Worm (Caenorhabditis elegans) whole organism, midembryonic: Measurements from ENCODE around the gene etc-1.

ENCODE experiments used
- T22C8.4 ChIP-seq: fragments of 200-800 bp; sonication (Bioruptor generic); IDR thresholded peaks from 2 replicates; pipeline ENCODE4 v1.3.6; 2022; ENCODE audit warnings: missing genetic modification characterization, missing compliant biosample characterization
- cog-1 ChIP-seq: sonication (generic microtip); optimal IDR thresholded peaks from 2 replicates; lab custom pipeline; 2016; ENCODE audit warnings: missing genetic modification characterization, missing compliant biosample characterization
- flt-1 ChIP-seq: fragments of 200-800 bp; sonication (Bioruptor generic); IDR thresholded peaks from 2 replicates; pipeline ENCODE4 v1.3.6; 2022; ENCODE audit warnings: missing genetic modification characterization, missing compliant biosample characterization
- klf-2 ChIP-seq: fragments of 200-800 bp; sonication (Bioruptor generic); conservative IDR thresholded peaks from 2 replicates; pipeline ENCODE4 v1.3.6; 2022; ENCODE audit warnings: missing genetic modification reagents, missing genetic modification characterization, missing compliant biosample characterization
- med-1 ChIP-seq: sonication (generic microtip); optimal IDR thresholded peaks from 2 replicates; lab custom pipeline; 2017; ENCODE audit warnings: missing genetic modification characterization, mild to moderate bottlenecking, missing compliant biosample characterization, antibody characterized with exemption, missing genetic modification reagents; ENCODE audit not compliant: insufficient read depth
- ref-1 ChIP-seq: fragments of 200-800 bp; sonication (Bioruptor generic); conservative IDR thresholded peaks from 2 replicates; pipeline ENCODE4 v1.3.6; 2022; ENCODE audit warnings: missing genetic modification reagents, missing genetic modification characterization, missing compliant biosample characterization
- tab-1 ChIP-seq: fragments of 200-800 bp; sonication (Bioruptor generic); IDR thresholded peaks from 2 replicates; pipeline ENCODE4 v1.3.6; 2022; ENCODE audit warnings: missing genetic modification characterization, missing compliant biosample characterization
- ztf-23 ChIP-seq: fragments of 200-800 bp; sonication (Bioruptor generic); IDR thresholded peaks from 2 replicates; pipeline ENCODE4 v1.3.6; 2022; ENCODE audit warnings: missing genetic modification reagents, missing genetic modification characterization, missing compliant biosample characterization
- ztf-29 ChIP-seq: fragments of 200-800 bp; sonication (Bioruptor generic); IDR thresholded peaks from 2 replicates; pipeline ENCODE4 v1.3.6; 2022; ENCODE audit warnings: missing genetic modification reagents, missing genetic modification characterization, missing compliant biosample characterization

etc-1 gene

ce11 chrII:8685623-8686022 is 21.0 kb downstream of the etc-1 start, which contains the start of gene C34C6.9:
C34C6.9 (plus strand) TSS chrII:8685923.
- TF ChIP-seq klf-2, result no peak
- no peak for TF ChIP-seq med-1
- TF ChIP-seq cog-1 (tag; lab: Kevin White, UChicago), result no peak
- no peak for TF ChIP-seq tab-1
- no peak for TF ChIP-seq ztf-23 (GFP tag; lab: Robert Waterston, UW)
- TF ChIP-seq flt-1 (GFP tag; lab: Robert Waterston, UW), result no peak
- TF ChIP-seq T22C8.4 (GFP tag; lab: Robert Waterston, UW), result no peak
- no peak for TF ChIP-seq ztf-29 (GFP tag; lab: Robert Waterston, UW)
- TF ChIP-seq ref-1 (GFP tag; lab: Robert Waterston, UW), result no peak

ce11 chrII:8691344-8691960 is 26.8 kb downstream of the etc-1 start, which contains the start of gene C34C6.3:
C34C6.3 (plus strand) TSS chrII:8691910.
- TF ChIP-seq tab-1, result no peak
- TF ChIP-seq klf-2, result no peak
- TF ChIP-seq ztf-23 (GFP tag; lab: Robert Waterston, UW), result no peak
- no peak for TF ChIP-seq med-1
- TF ChIP-seq T22C8.4 (GFP tag; lab: Robert Waterston, UW), result no peak
- no peak for TF ChIP-seq ztf-29 (GFP tag; lab: Robert Waterston, UW)
- no peak for TF ChIP-seq ref-1 (GFP tag; lab: Robert Waterston, UW)
- no peak for TF ChIP-seq flt-1 (GFP tag; lab: Robert Waterston, UW)
- no peak for TF ChIP-seq cog-1 (tag; lab: Kevin White, UChicago)

ce11 chrII:8695783-8696182 is 31.1 kb downstream of the etc-1 start, which contains the start of gene C34C6.10:
C34C6.10 (minus strand) TSS chrII:8695883.
- TF ChIP-seq ztf-29 (GFP tag; lab: Robert Waterston, UW) (no peak), med-1 (no peak), ref-1 (GFP tag; lab: Robert Waterston, UW) (no peak), klf-2 (no peak), flt-1 (GFP tag; lab: Robert Waterston, UW) (no peak), T22C8.4 (GFP tag; lab: Robert Waterston, UW) (no peak), tab-1 (no peak), cog-1 (tag; lab: Kevin White, UChicago) (no peak), ztf-23 (GFP tag; lab: Robert Waterston, UW) (no peak)

ce11 chrII:8698828-8699227 is 34.2 kb downstream of the etc-1 start, which contains the start of gene chdh-1:
chdh-1 (minus strand) TSS chrII:8698928.
- TF ChIP-seq flt-1 (GFP tag; lab: Robert Waterston, UW) (no peak), med-1 (no peak), ztf-29 (GFP tag; lab: Robert Waterston, UW) (no peak), tab-1 (no peak)

- TF ChIP-seq klf-2 (no peak), flt-1 (GFP tag; lab: Robert Waterston, UW) (no peak), tab-1 (no peak), ztf-29 (GFP tag; lab: Robert Waterston, UW) (no peak), ref-1 (GFP tag; lab: Robert Waterston, UW) (no peak), med-1 (no peak), cog-1 (tag; lab: Kevin White, UChicago) (no peak), ztf-23 (GFP tag; lab: Robert Waterston, UW) (no peak), T22C8.4 (GFP tag; lab: Robert Waterston, UW) (no peak)
These were observed 36.4 kb downstream of the etc-1 start for ce11 chrII:8701059-8701458.

ce11 chrII:8701619-8702350 is 37.2 kb downstream of the etc-1 start, which contains the start of gene sphk-1:
sphk-1 (minus strand) TSS chrII:8701669.
- TF ChIP-seq flt-1 (GFP tag; lab: Robert Waterston, UW) (no peak), ztf-29 (GFP tag; lab: Robert Waterston, UW) (no peak), ref-1 (GFP tag; lab: Robert Waterston, UW) (no peak), cog-1 (tag; lab: Kevin White, UChicago) (no peak), tab-1 (no peak), med-1 (no peak), T22C8.4 (GFP tag; lab: Robert Waterston, UW) (no peak), klf-2 (no peak), ztf-23 (GFP tag; lab: Robert Waterston, UW) (no peak)

ce11 chrII:8703729-8704128 is 39.1 kb downstream of the etc-1 start, which contains the start of gene ceh-7:
ceh-7 (minus strand) TSS chrII:8703829.
- no peak for TF ChIP-seq med-1
- no peak for TF ChIP-seq ref-1 (GFP tag; lab: Robert Waterston, UW)
- no peak for TF ChIP-seq T22C8.4 (GFP tag; lab: Robert Waterston, UW)
- no peak for TF ChIP-seq ztf-29 (GFP tag; lab: Robert Waterston, UW)
- no peak for TF ChIP-seq klf-2

- TF ChIP-seq ztf-23 (GFP tag; lab: Robert Waterston, UW), result no peak
- TF ChIP-seq ref-1 (GFP tag; lab: Robert Waterston, UW), result no peak
- TF ChIP-seq klf-2, result no peak
- TF ChIP-seq flt-1 (GFP tag; lab: Robert Waterston, UW), result no peak
- no peak for TF ChIP-seq med-1
- no peak for TF ChIP-seq tab-1
- TF ChIP-seq T22C8.4 (GFP tag; lab: Robert Waterston, UW), result no peak
- no peak for TF ChIP-seq ztf-29 (GFP tag; lab: Robert Waterston, UW)
- TF ChIP-seq cog-1 (tag; lab: Kevin White, UChicago), result no peak
These were observed 39.8 kb downstream of the etc-1 start, which contains the start of gene prx-5 for ce11 chrII:8704413-8704874. prx-5 (plus strand) TSS chrII:8704824.

ce11 chrII:8707024-8707423 is 42.4 kb downstream of the etc-1 start, which contains the start of gene cup-16:
cup-16 (plus strand) TSS chrII:8707155.
- TF ChIP-seq ztf-23 (GFP tag; lab: Robert Waterston, UW), result no peak
